Fruit fly (Drosophila melanogaster): ENCODE results near the gene CG15369.

CG15369 gene

DNA sequence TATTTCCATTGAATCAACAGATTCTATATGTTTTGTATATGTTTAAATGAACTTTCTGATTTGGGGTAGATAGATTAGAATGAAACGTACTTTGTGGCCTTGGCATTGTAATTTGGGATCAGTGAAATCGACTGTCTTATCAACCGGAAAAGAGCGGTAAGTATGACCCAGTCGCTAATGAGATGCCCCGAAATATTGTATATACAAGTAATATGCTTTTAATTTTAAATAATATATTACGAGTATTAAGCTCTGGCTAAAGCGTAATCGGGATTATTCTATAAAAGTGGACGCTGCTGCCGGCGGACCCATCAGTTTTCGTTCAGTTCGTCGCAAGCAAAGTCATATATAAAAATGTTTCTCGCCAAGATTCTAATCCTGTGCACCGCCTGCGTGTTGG is at the start of gene CG15369:
TSS of gene CG15369 (plus strand) at position 301 of the 400 bp plus-strand sequence.
- TF ChIP-seq CG12768 (GFP tag; optimal IDR thresholded peaks at IDR 0.05): no peak
- no peak for TF ChIP-seq tj (GFP tag; optimal IDR thresholded peaks at IDR 0.05)
- no peak for TF ChIP-seq Crg-1 (GFP tag; optimal IDR thresholded peaks at IDR 0.05)
- TF ChIP-seq cic (GFP tag; optimal IDR thresholded peaks at IDR 0.05): no peak
- TF ChIP-seq cnc (optimal IDR thresholded peaks at IDR 0.05): no peak
- TF ChIP-seq CG5204 (GFP tag; optimal IDR thresholded peaks at IDR 0.05): no peak
- TF ChIP-seq CG33017 (tag; optimal IDR thresholded peaks at IDR 0.05): no peak
- no peak for TF ChIP-seq CG14711 (tag; optimal IDR thresholded peaks at IDR 0.05)
- TF ChIP-seq toe (GFP tag; optimal IDR thresholded peaks at IDR 0.05): no peak
- no peak for TF ChIP-seq Hr96 (GFP tag; optimal IDR thresholded peaks at IDR 0.05)
- TF ChIP-seq CG11617 (GFP tag; optimal IDR thresholded peaks at IDR 0.05): no peak
- no peak for TF ChIP-seq kay (GFP tag; ENCODE audit: borderline replicate concordance)
- no peak for TF ChIP-seq ovo (GFP tag; optimal IDR thresholded peaks at IDR 0.05)
- TF ChIP-seq CG7045 (GFP tag; optimal IDR thresholded peaks at IDR 0.05): no peak
- TF ChIP-seq CG1620 (GFP tag; optimal IDR thresholded peaks at IDR 0.05): no peak
- TF ChIP-seq pad (GFP tag; optimal IDR thresholded peaks at IDR 0.05): no peak
- no peak for TF ChIP-seq CG7101 (tag; optimal IDR thresholded peaks at IDR 0.05)
- no peak for TF ChIP-seq Clk (GFP tag; optimal IDR thresholded peaks at IDR 0.05)
- no peak for TF ChIP-seq Mnt (GFP tag; optimal IDR thresholded peaks at IDR 0.05)

DNA sequence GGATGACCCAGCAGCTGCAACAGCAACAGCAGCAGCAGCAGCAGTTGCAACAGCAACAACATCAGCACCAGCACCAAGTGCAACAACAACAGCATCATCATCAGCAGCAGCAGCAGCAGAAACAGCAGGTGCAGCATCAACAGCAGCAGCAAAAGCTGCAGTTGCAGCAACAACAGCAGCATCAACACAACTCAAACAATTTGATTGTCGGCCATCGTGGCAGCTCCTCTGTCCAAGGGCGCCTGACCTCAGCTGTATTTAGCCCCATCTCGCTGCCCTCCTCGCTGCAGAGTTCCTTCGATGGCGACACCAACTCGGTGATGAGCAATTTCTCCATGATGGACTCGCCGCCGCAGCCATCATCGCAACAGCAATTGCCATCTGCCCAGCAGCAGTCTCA is 48.4 kb upstream of the CG15369 start:
- TF ChIP-seq Hr96 (GFP tag; optimal IDR thresholded peaks at IDR 0.05): no peak
- no peak for TF ChIP-seq CG5204 (GFP tag; optimal IDR thresholded peaks at IDR 0.05)
- TF ChIP-seq CG33017 (tag; optimal IDR thresholded peaks at IDR 0.05): no peak
- no peak for TF ChIP-seq CG11617 (GFP tag; optimal IDR thresholded peaks at IDR 0.05)
- no peak for TF ChIP-seq CG7045 (GFP tag; optimal IDR thresholded peaks at IDR 0.05)
- no peak for TF ChIP-seq Mnt (GFP tag; optimal IDR thresholded peaks at IDR 0.05)
- TF ChIP-seq pad (GFP tag; optimal IDR thresholded peaks at IDR 0.05): no peak
- no peak for TF ChIP-seq CG14711 (tag; optimal IDR thresholded peaks at IDR 0.05)
- no peak for TF ChIP-seq ovo (GFP tag; optimal IDR thresholded peaks at IDR 0.05)
- no peak for TF ChIP-seq CG7101 (tag; optimal IDR thresholded peaks at IDR 0.05)
- TF ChIP-seq cic (GFP tag; optimal IDR thresholded peaks at IDR 0.05): no peak
- TF ChIP-seq cnc (optimal IDR thresholded peaks at IDR 0.05): no peak
- TF ChIP-seq bab1 (GFP tag; optimal IDR thresholded peaks at IDR 0.05): no peak
- no peak for TF ChIP-seq kay (GFP tag; ENCODE audit: borderline replicate concordance)
- TF ChIP-seq CG12768 (GFP tag; optimal IDR thresholded peaks at IDR 0.05): no peak
- TF ChIP-seq tj (GFP tag; optimal IDR thresholded peaks at IDR 0.05): no peak
- TF ChIP-seq CG1620 (GFP tag; optimal IDR thresholded peaks at IDR 0.05): no peak
- TF ChIP-seq Crg-1 (GFP tag; optimal IDR thresholded peaks at IDR 0.05): no peak
- no peak for TF ChIP-seq toe (GFP tag; optimal IDR thresholded peaks at IDR 0.05)

- TF ChIP-seq bab1 (GFP tag; optimal IDR thresholded peaks at IDR 0.05) (no peak), CG14711 (tag; optimal IDR thresholded peaks at IDR 0.05) (no peak), CG12768 (GFP tag; optimal IDR thresholded peaks at IDR 0.05) (no peak), toe (GFP tag; optimal IDR thresholded peaks at IDR 0.05) (no peak), cnc (optimal IDR thresholded peaks at IDR 0.05) (no peak), CG11617 (GFP tag; optimal IDR thresholded peaks at IDR 0.05) (no peak), Hr96 (GFP tag; optimal IDR thresholded peaks at IDR 0.05) (no peak), kay (GFP tag; ENCODE audit: borderline replicate concordance) (no peak), CG5204 (GFP tag; optimal IDR thresholded peaks at IDR 0.05) (no peak), Crg-1 (GFP tag; optimal IDR thresholded peaks at IDR 0.05) (no peak), CG1620 (GFP tag; optimal IDR thresholded peaks at IDR 0.05) (no peak)
Observed at dm6 chrX:9187429-9187828, 29.2 kb upstream of the CG15369 start.

dm6 chrX:9190555-9191184 is 26.0 kb upstream of the CG15369 start, which contains the start of gene CG12115:
TSS of gene CG12115 (minus strand) at chrX:9190605.
- TF ChIP-seq cic (GFP tag; optimal IDR thresholded peaks at IDR 0.05) (no peak), Hr96 (GFP tag; optimal IDR thresholded peaks at IDR 0.05) (no peak), kay (GFP tag; ENCODE audit: borderline replicate concordance) (no peak), CG7101 (tag; optimal IDR thresholded peaks at IDR 0.05) (no peak), CG12768 (GFP tag; optimal IDR thresholded peaks at IDR 0.05) (no peak), CG5204 (GFP tag; optimal IDR thresholded peaks at IDR 0.05) (no peak), CG11617 (GFP tag; optimal IDR thresholded peaks at IDR 0.05) (no peak), Clk (GFP tag; optimal IDR thresholded peaks at IDR 0.05) (no peak), bab1 (GFP tag; optimal IDR thresholded peaks at IDR 0.05) (no peak), CG33017 (tag; optimal IDR thresholded peaks at IDR 0.05) (no peak), pad (GFP tag; optimal IDR thresholded peaks at IDR 0.05) (no peak), cnc (optimal IDR thresholded peaks at IDR 0.05) (no peak), tj (GFP tag; optimal IDR thresholded peaks at IDR 0.05) (no peak), CG14711 (tag; optimal IDR thresholded peaks at IDR 0.05) (no peak), ovo (GFP tag; optimal IDR thresholded peaks at IDR 0.05) (no peak), CG1620 (GFP tag; optimal IDR thresholded peaks at IDR 0.05) (no peak), Mnt (GFP tag; optimal IDR thresholded peaks at IDR 0.05) (no peak), CG7045 (GFP tag; optimal IDR thresholded peaks at IDR 0.05) (no peak)

dm6 chrX:9191357-9191756 is 25.3 kb upstream of the CG15369 start, which contains the start of gene CG12057:
TSS of gene CG12057 (plus strand) at chrX:9191657.
- TF ChIP-seq CG1620 (GFP tag; optimal IDR thresholded peaks at IDR 0.05): no peak
- no peak for TF ChIP-seq Clk (GFP tag; optimal IDR thresholded peaks at IDR 0.05)
- no peak for TF ChIP-seq Crg-1 (GFP tag; optimal IDR thresholded peaks at IDR 0.05)
- TF ChIP-seq pad (GFP tag; optimal IDR thresholded peaks at IDR 0.05): no peak
- no peak for TF ChIP-seq CG11617 (GFP tag; optimal IDR thresholded peaks at IDR 0.05)
- no peak for TF ChIP-seq CG7101 (tag; optimal IDR thresholded peaks at IDR 0.05)
- no peak for TF ChIP-seq cic (GFP tag; optimal IDR thresholded peaks at IDR 0.05)
- TF ChIP-seq CG7045 (GFP tag; optimal IDR thresholded peaks at IDR 0.05): no peak
- TF ChIP-seq Hr96 (GFP tag; optimal IDR thresholded peaks at IDR 0.05): no peak
- TF ChIP-seq CG14711 (tag; optimal IDR thresholded peaks at IDR 0.05): no peak
- no peak for TF ChIP-seq tj (GFP tag; optimal IDR thresholded peaks at IDR 0.05)
- no peak for TF ChIP-seq cnc (optimal IDR thresholded peaks at IDR 0.05)

DNA sequence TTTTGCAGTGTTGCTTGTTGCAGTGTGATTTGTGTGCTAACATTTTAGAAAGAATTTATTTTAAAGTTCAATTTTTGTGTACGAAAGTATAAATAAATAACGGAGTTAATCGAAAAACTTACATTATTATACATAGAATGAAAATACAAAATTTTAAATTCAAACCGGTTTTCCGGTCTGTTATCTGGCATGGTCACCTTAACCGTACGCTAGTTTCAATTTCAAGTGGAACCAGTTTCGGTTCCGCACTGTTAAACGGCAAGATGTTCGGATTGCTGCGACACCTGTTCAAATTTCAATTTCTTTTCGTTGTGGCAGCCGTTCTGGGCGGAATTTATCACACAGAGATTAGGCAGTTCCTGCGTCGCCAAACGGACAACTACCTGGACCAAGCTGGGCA is 24.2 kb upstream of the CG15369 start, which contains the start of gene CG12056:
TSS of gene CG12056 (plus strand) at position 241 of the 400 bp plus-strand sequence.
- TF ChIP-seq bab1 (GFP tag; optimal IDR thresholded peaks at IDR 0.05): peak; percentile 35
- no peak for TF ChIP-seq Mnt (GFP tag; optimal IDR thresholded peaks at IDR 0.05)
- no peak for TF ChIP-seq ovo (GFP tag; optimal IDR thresholded peaks at IDR 0.05)
- TF ChIP-seq cnc (optimal IDR thresholded peaks at IDR 0.05): no peak
- no peak for TF ChIP-seq CG5204 (GFP tag; optimal IDR thresholded peaks at IDR 0.05)
- no peak for TF ChIP-seq Hr96 (GFP tag; optimal IDR thresholded peaks at IDR 0.05)
